Fruit fly (Drosophila melanogaster): ENCODE results near the gene CG3819.

Gene CG3819

dm6 chr3L:18872440-18872839 lies 49.5 kb downstream of the CG3819 start, which contains the start of the genes Rad9 and Uggt (continued):
- TF ChIP-seq CG33557 (GFP tag; optimal IDR thresholded peaks at IDR 0.05): no peak
- peak; percentile 75 for TF ChIP-seq CG2116 (GFP tag; optimal IDR thresholded peaks at IDR 0.05)
- peak in 1 of 3 experiments; percentile 41 for TF ChIP-seq lola (GFP tag; optimal IDR thresholded peaks at IDR 0.05)
- TF ChIP-seq CG6765 (GFP tag; optimal IDR thresholded peaks at IDR 0.05): no peak
- peak; percentile 92 for TF ChIP-seq CG15514 (GFP tag; optimal IDR thresholded peaks at IDR 0.05)
- TF ChIP-seq Max (GFP tag; optimal IDR thresholded peaks at IDR 0.05): peak; percentile 53
- TF ChIP-seq CG17568 (GFP tag; optimal IDR thresholded peaks at IDR 0.05): no peak
- TF ChIP-seq CG13296 (GFP tag; optimal IDR thresholded peaks at IDR 0.05): no peak
- peak; percentile 57 for TF ChIP-seq row (GFP tag; IDR thresholded peaks at IDR 0.05)
- TF ChIP-seq Scr (GFP tag; IDR thresholded peaks at IDR 0.05; ENCODE audit: partially characterized antibody): 0 out of 2 replicates have a peak, but pooled peaks have one; percentile 43
- TF ChIP-seq CG4617 (GFP tag; optimal IDR thresholded peaks at IDR 0.05; ENCODE audit: borderline replicate concordance): peak; percentile 59
- TF ChIP-seq tap (tag; optimal IDR thresholded peaks at IDR 0.05): no peak
- no peak for TF ChIP-seq cg (GFP tag; optimal IDR thresholded peaks at IDR 0.05)
- TF ChIP-seq Six4 (GFP tag; optimal IDR thresholded peaks at IDR 0.05): peak; percentile 32
- no peak for TF ChIP-seq Pdp1 (GFP tag; optimal IDR thresholded peaks at IDR 0.05)
- peak; percentile 75 for TF ChIP-seq E2f2 (GFP tag; IDR thresholded peaks at IDR 0.05)
- peak; percentile 57 for TF ChIP-seq gfzf (GFP tag; optimal IDR thresholded peaks at IDR 0.05)
- peak; percentile 58 for TF ChIP-seq Xbp1 (GFP tag; optimal IDR thresholded peaks at IDR 0.05)
- TF ChIP-seq ro (GFP tag; IDR thresholded peaks at IDR 0.05): no peak
- TF ChIP-seq CG8924 (tag; optimal IDR thresholded peaks at IDR 0.05): peak; percentile 17
- TF ChIP-seq CG3847 (GFP tag; IDR thresholded peaks at IDR 0.05): peak; percentile 45
- peak; percentile 29 for TF ChIP-seq CG13424 (tag; optimal IDR thresholded peaks at IDR 0.05)
- TF ChIP-seq CG13775 (GFP tag; optimal IDR thresholded peaks at IDR 0.05): peak; percentile 23
- TF ChIP-seq CG12942 (GFP tag; optimal IDR thresholded peaks at IDR 0.05): peak; percentile 12
- no peak for TF ChIP-seq jumu (GFP tag; optimal IDR thresholded peaks at IDR 0.05)
- peak; percentile 33 for TF ChIP-seq pzg (GFP tag; optimal IDR thresholded peaks at IDR 0.05)
- TF ChIP-seq Fer3 (tag; optimal IDR thresholded peaks at IDR 0.05): no peak
- TF ChIP-seq Myb (GFP tag; optimal IDR thresholded peaks at IDR 0.05): no peak
- no peak for TF ChIP-seq CG9817 (tag; optimal IDR thresholded peaks at IDR 0.05)
- TF ChIP-seq Dp (GFP tag; optimal IDR thresholded peaks at IDR 0.05): peak; percentile 58
- TF ChIP-seq hkb (optimal IDR thresholded peaks at IDR 0.05): no peak
- 0 out of 2 replicates have a peak, but pooled peaks have one; percentile 14 for TF ChIP-seq hkb (GFP tag; IDR thresholded peaks at IDR 0.05)
- TF ChIP-seq CG32532 (GFP tag; IDR thresholded peaks at IDR 0.05): no peak; the same call in 1 of the 2 replicates
- peak; percentile 63 for TF ChIP-seq sens (GFP tag)
- no peak for TF ChIP-seq CG43689 (GFP tag; IDR thresholded peaks at IDR 0.05)
- TF ChIP-seq D19A (tag; optimal IDR thresholded peaks at IDR 0.05): peak; percentile 9

All from whole organism, embryonic.